Worm (Caenorhabditis elegans) whole organism, mixed stage, embryonic: Measurements from ENCODE around the gene ZK105.5.
"Not testable (repeated sequence)": the region's sequence is repeated elsewhere in the genome, so short reads cannot be mapped to it uniquely, and the experiment has no call there.

Experiments
- M03D4.4 ChIP-seq: sonication (generic microtip); optimal IDR thresholded peaks from 2 replicates; lab custom pipeline; 2017; ENCODE audit warnings: mild to moderate bottlenecking, missing genetic modification characterization, missing compliant biosample characterization
- bed-3 ChIP-seq: fragments of 200-800 bp; sonication (Bioruptor generic); optimal IDR thresholded peaks from 3 replicates; lab custom pipeline; 2018; ENCODE audit warnings: mild to moderate bottlenecking, missing genetic modification characterization, moderate library complexity, missing compliant biosample characterization
- ceh-39 ChIP-seq: fragments of 150-350 bp; optimal IDR thresholded peaks from 2 replicates; lab custom pipeline; 2014; ENCODE audit warnings: missing biosample characterization, missing genetic modification characterization
- ceh-43 ChIP-seq: fragments of 200-800 bp; sonication (Bioruptor generic); optimal IDR thresholded peaks from 2 replicates; lab custom pipeline; 2018; ENCODE audit warnings: mild to moderate bottlenecking, missing genetic modification characterization, moderate library complexity, missing compliant biosample characterization
- elt-1 ChIP-seq: sonication (generic microtip); optimal IDR thresholded peaks from 2 replicates; lab custom pipeline; 2017; ENCODE audit warnings: missing genetic modification characterization, mild to moderate bottlenecking, missing compliant biosample characterization, antibody characterized with exemption, moderate library complexity, borderline replicate concordance; ENCODE audit not compliant: insufficient read depth
- flh-1 ChIP-seq: fragments of 200-800 bp; sonication (Bioruptor generic); optimal IDR thresholded peaks from 2 replicates; lab custom pipeline; 2018; ENCODE audit warnings: mild to moderate bottlenecking, missing genetic modification characterization, moderate library complexity, missing compliant biosample characterization
- ham-2 ChIP-seq: fragments of 200-800 bp; sonication (Bioruptor generic); optimal IDR thresholded peaks from 2 replicates; lab custom pipeline; 2018; ENCODE audit warnings: mild to moderate bottlenecking, missing genetic modification characterization, missing compliant biosample characterization
- hlh-1 ChIP-seq: fragments of 150-350 bp; optimal IDR thresholded peaks from 2 replicates; lab custom pipeline; 2014; ENCODE audit warnings: missing biosample characterization, missing genetic modification reagents, missing genetic modification characterization
- lin-13 ChIP-seq: fragments of 150-350 bp; optimal IDR thresholded peaks from 2 replicates; lab custom pipeline; 2014; ENCODE audit warnings: missing biosample characterization, missing genetic modification characterization
- lin-32 ChIP-seq: fragments of 200-800 bp; sonication (Bioruptor generic); optimal IDR thresholded peaks from 2 replicates; lab custom pipeline; 2018; ENCODE audit warnings: mild to moderate bottlenecking, missing genetic modification characterization, missing compliant biosample characterization
- mep-1 ChIP-seq: fragments of 150-350 bp; optimal IDR thresholded peaks from 2 replicates; lab custom pipeline; 2017; ENCODE audit warnings: missing biosample characterization, missing genetic modification reagents, missing genetic modification characterization, inconsistent platforms
- mls-2 ChIP-seq: sonication (generic microtip); optimal IDR thresholded peaks from 2 replicates; lab custom pipeline; 2016; ENCODE audit warnings: mild to moderate bottlenecking, missing genetic modification characterization, moderate library complexity, missing compliant biosample characterization
- nhr-2 ChIP-seq: fragments of 150-350 bp; optimal IDR thresholded peaks from 2 replicates; lab custom pipeline; 2014; ENCODE audit warnings: missing biosample characterization, missing genetic modification characterization
- nhr-237 ChIP-seq: fragments of 150-350 bp; optimal IDR thresholded peaks from 2 replicates; lab custom pipeline; 2014; ENCODE audit warnings: missing biosample characterization, missing genetic modification characterization
- nhr-28 ChIP-seq: fragments of 150-350 bp; optimal IDR thresholded peaks from 2 replicates; lab custom pipeline; 2014; ENCODE audit warnings: missing biosample characterization, missing genetic modification characterization
- nhr-76 ChIP-seq: sonication (generic microtip); optimal IDR thresholded peaks from 2 replicates; lab custom pipeline; 2017; ENCODE audit warnings: missing biosample characterization, missing genetic modification characterization
- pha-4 ChIP-seq: fragments of 150-350 bp; optimal IDR thresholded peaks from 2 replicates; lab custom pipeline; 2018; ENCODE audit warnings: missing biosample characterization, missing genetic modification reagents, missing genetic modification characterization
- sem-2 ChIP-seq: fragments of 200-800 bp; sonication (Bioruptor generic); optimal IDR thresholded peaks from 2 replicates; lab custom pipeline; 2018; ENCODE audit warnings: mild to moderate bottlenecking, missing genetic modification characterization, missing compliant biosample characterization
- snpc-4 ChIP-seq: fragments of 150-350 bp; optimal IDR thresholded peaks from 2 replicates; lab custom pipeline; 2014; ENCODE audit warnings: missing biosample characterization, missing genetic modification characterization
- sptf-1 ChIP-seq: sonication (generic microtip); optimal IDR thresholded peaks from 2 replicates; lab custom pipeline; 2017; ENCODE audit warnings: mild to moderate bottlenecking, missing genetic modification characterization, moderate library complexity, missing compliant biosample characterization
- tbx-8 ChIP-seq: fragments of 200-800 bp; sonication (Bioruptor generic); optimal IDR thresholded peaks from 2 replicates; lab custom pipeline; 2018; ENCODE audit warnings: mild to moderate bottlenecking, missing genetic modification characterization, moderate library complexity, missing compliant biosample characterization
- unc-120 ChIP-seq: sonication (generic microtip); optimal IDR thresholded peaks from 2 replicates; lab custom pipeline; 2017; ENCODE audit warnings: missing genetic modification characterization, missing compliant biosample characterization; ENCODE audit not compliant: poor library complexity, severe bottlenecking
- unc-39 ChIP-seq: fragments of 150-350 bp; optimal IDR thresholded peaks from 2 replicates; lab custom pipeline; 2014; ENCODE audit warnings: missing biosample characterization, missing genetic modification characterization
- unc-62 ChIP-seq: fragments of 150-350 bp; optimal IDR thresholded peaks from 2 replicates; lab custom pipeline; 2014; ENCODE audit warnings: missing biosample characterization, missing genetic modification reagents, missing genetic modification characterization
- zip-8 ChIP-seq: fragments of 150-350 bp; optimal IDR thresholded peaks from 2 replicates; lab custom pipeline; 2014; ENCODE audit warnings: missing biosample characterization, missing genetic modification characterization
- ztf-11 ChIP-seq: fragments of 150-350 bp; optimal IDR thresholded peaks from 2 replicates; lab custom pipeline; 2014; ENCODE audit warnings: missing biosample characterization, missing genetic modification characterization

ZK105.5 gene

ce11 chrV:7703536-7703935 lies 14.0 kb downstream of the ZK105.5 start, which contains the start of gene srsx-40:
srsx-40 (minus strand) TSS chrV:7703636.
- not testable (repeated sequence) for TF ChIP-seq ztf-11; sem-2 (GFP tag; lab: Kevin White, UChicago); lin-13 (tag; lab: Kevin White, UChicago)

- TF ChIP-seq sem-2 (GFP tag; lab: Kevin White, UChicago): no peak
- no peak for TF ChIP-seq tbx-8
- TF ChIP-seq zip-8 (tag; lab: Kevin White, UChicago): no peak
- TF ChIP-seq ztf-11: no peak
- TF ChIP-seq mls-2 (tag; lab: Kevin White, UChicago): no peak
- TF ChIP-seq pha-4 (tag; lab: Kevin White, UChicago): no peak
- TF ChIP-seq M03D4.4 (tag; lab: Kevin White, UChicago): no peak
- TF ChIP-seq elt-1: no peak
- TF ChIP-seq nhr-28 (tag; lab: Kevin White, UChicago): no peak
- TF ChIP-seq lin-32: no peak
- no peak for TF ChIP-seq flh-1 (GFP tag; lab: Kevin White, UChicago)
- TF ChIP-seq ceh-43 (GFP tag; lab: Kevin White, UChicago): no peak
- TF ChIP-seq hlh-1 (tag; lab: Kevin White, UChicago): no peak
- no peak for TF ChIP-seq nhr-237
- TF ChIP-seq snpc-4 (tag; lab: Kevin White, UChicago): no peak
- no peak for TF ChIP-seq nhr-76 (tag; lab: Kevin White, UChicago)
- TF ChIP-seq unc-39 (tag; lab: Kevin White, UChicago): no peak
- TF ChIP-seq unc-62 (GFP tag; lab: Kevin White, UChicago): no peak
These were observed 20.7 kb downstream of the ZK105.5 start, which contains the start of gene ZK105.3 for ce11 chrV:7696842-7697241. ZK105.3 (plus strand) TSS chrV:7697142.

- no peak for TF ChIP-seq pha-4 (tag; lab: Kevin White, UChicago)
- TF ChIP-seq sptf-1 (tag; lab: Kevin White, UChicago): no peak
- TF ChIP-seq ceh-39 (tag; lab: Kevin White, UChicago): no peak
These were observed 24.1 kb downstream of the ZK105.5 start, which contains the start of gene C12D5.10 for ce11 chrV:7693394-7693793. C12D5.10 (minus strand) TSS chrV:7693494.

ce11 chrV:7690637-7691036 lies 26.9 kb downstream of the ZK105.5 start:
- TF ChIP-seq nhr-28 (tag; lab: Kevin White, UChicago) (no peak), tbx-8 (no peak), snpc-4 (tag; lab: Kevin White, UChicago) (no peak), ham-2 (no peak), bed-3 (no peak), unc-120 (no peak), mep-1 (no peak), pha-4 (tag; lab: Kevin White, UChicago) (no peak), flh-1 (GFP tag; lab: Kevin White, UChicago) (no peak), hlh-1 (tag; lab: Kevin White, UChicago) (no peak), ceh-39 (tag; lab: Kevin White, UChicago) (no peak)

- TF ChIP-seq nhr-237 (no peak), ceh-43 (GFP tag; lab: Kevin White, UChicago) (no peak), snpc-4 (tag; lab: Kevin White, UChicago) (no peak)
These were observed 27.6 kb downstream of the ZK105.5 start, which contains the start of gene C12D5.9 for ce11 chrV:7689888-7690287. C12D5.9 (minus strand) TSS chrV:7689988.

- TF ChIP-seq nhr-2 (tag; lab: Kevin White, UChicago): peak; percentile 81
- TF ChIP-seq pha-4 (tag; lab: Kevin White, UChicago): no peak
- no peak for TF ChIP-seq sptf-1 (tag; lab: Kevin White, UChicago)
- peak; percentile 49 for TF ChIP-seq elt-1
- no peak for TF ChIP-seq ham-2
- no peak for TF ChIP-seq lin-32
These were observed 31.3 kb downstream of the ZK105.5 start, which contains the start of the genes nhr-94 and nhr-152 for ce11 chrV:7686189-7686588. nhr-94 (minus strand) TSS chrV:7686335. nhr-152 (plus strand) TSS chrV:7686350.
